Fruit fly (Drosophila melanogaster): ENCODE measurements around the gene CG43231.

DNA sequence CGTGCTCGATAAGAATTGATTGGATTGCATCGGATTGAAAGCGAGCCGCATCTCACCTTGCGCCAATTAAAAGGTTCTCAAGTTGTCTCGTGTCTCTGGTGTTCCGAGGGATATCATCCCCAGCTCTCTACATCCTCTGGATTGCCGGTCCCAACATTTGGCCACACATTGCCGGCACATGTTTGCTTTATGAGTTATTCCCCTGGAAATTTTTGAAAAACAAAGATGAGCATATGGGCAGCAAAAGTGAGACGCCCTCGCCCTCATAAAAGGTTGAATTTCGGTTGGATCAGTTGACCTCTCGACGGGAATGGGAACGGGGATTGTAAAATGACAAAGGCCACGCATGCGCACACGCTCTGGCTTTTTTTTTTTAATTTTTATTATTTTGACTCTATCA, 51.1 kb downstream of the CG43231 start:
- TF ChIP-seq CG8478 (optimal IDR thresholded peaks at IDR 0.05) = no peak
- no peak for TF ChIP-seq CTCF (optimal IDR thresholded peaks at IDR 0.05)
